Worm (Caenorhabditis elegans): ENCODE data around the gene col-41.

The col-41 gene

ce11 chrX:15176431-15176911 is at the start of gene col-41:
TSS of gene col-41 (minus strand) at chrX:15176481.
- TF ChIP-seq ztf-3 (GFP tag; optimal IDR thresholded peaks at IDR 0.05) (no peak), F49E8.2 (tag; optimal IDR thresholded peaks at IDR 0.05; ENCODE audit: insufficient read depth) (no peak), egl-44 (GFP tag; IDR thresholded peaks at IDR 0.05) (no peak)

DNA sequence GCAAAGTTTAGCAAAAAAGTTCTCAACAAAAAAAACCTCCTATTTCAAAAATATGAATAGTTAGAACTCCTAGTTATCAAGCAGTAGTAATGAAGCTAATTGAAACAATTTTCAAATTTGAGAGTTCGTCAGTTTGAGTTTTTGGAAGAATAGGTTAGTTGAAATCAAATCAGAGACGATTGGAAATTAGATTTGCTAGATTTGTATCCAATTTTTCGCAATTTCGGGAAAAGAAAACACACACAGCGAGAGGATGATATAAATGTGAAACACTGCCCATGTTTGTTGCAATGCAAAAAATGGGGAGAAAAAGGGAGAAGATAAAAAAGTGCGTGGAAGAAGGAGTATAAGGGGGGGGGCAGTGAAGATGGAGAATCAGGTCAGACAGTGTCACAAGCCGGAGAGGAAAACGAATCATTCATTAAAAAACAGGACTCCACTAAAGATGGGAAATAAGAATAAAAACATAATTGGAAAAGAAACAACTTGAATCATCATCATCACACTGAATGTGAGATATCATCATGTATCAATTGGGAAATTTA is 49.0 kb upstream of the col-41 start:
- TF ChIP-seq lin-54 (GFP tag; optimal IDR thresholded peaks at IDR 0.05) (no peak), atf-7 (tag; optimal IDR thresholded peaks at IDR 0.05) (no peak), lin-26 (GFP tag; IDR thresholded peaks at IDR 0.05) (no peak), lir-1 (GFP tag; conservative IDR thresholded peaks at IDR 0.05) (no peak), F57A8.1 (GFP tag; optimal IDR thresholded peaks at IDR 0.05) (no peak), lsl-1 (GFP tag; optimal IDR thresholded peaks at IDR 0.05) (no peak), C17E4.6 (GFP tag; IDR thresholded peaks at IDR 0.05) (no peak), athp-1 (tag; optimal IDR thresholded peaks at IDR 0.05) (no peak)

ce11 chrX:15224128-15224527 is 47.8 kb upstream of the col-41 start:
- TF ChIP-seq ztf-26 (tag; optimal IDR thresholded peaks at IDR 0.05) (no peak), hlh-12 (tag; optimal IDR thresholded peaks at IDR 0.05) (no peak), F55B11.4 (tag; optimal IDR thresholded peaks at IDR 0.05; ENCODE audit: borderline replicate concordance, insufficient read depth) (no peak)

DNA sequence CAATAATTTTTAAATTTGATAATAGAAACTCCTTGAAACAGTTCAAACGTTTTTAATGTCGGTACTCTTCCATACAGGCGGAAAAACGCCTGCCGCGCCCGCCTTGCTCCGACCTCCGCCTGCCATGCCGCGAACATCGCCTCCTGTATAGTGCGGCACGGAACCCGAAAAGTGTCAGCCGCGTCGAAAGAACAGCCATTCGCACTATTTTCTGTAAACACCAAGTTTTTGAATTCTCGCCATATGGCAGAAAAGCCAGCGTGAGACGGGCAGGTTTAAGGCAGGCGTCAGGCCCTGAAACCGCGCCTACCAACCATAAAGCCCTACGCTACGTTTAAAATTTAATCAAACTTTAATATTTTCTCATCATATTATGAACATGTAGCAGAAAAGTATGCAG is 46.5 kb upstream of the col-41 start:
- TF ChIP-seq snpc-4 (GFP tag; optimal IDR thresholded peaks at IDR 0.05) (no peak), snpc-4 (tag; optimal IDR thresholded peaks at IDR 0.05) (peak in 3 of 4 experiments; percentile 54 to 83 (median 74)), zfh-2 (GFP tag; conservative IDR thresholded peaks at IDR 0.05) (peak; percentile 63), pbrm-1 (GFP tag; IDR thresholded peaks at IDR 0.05) (0 out of 2 replicates have a peak, but pooled peaks have one; percentile 37), mxl-1 (tag; optimal IDR thresholded peaks at IDR 0.05) (no peak), sptf-2 (GFP tag; optimal IDR thresholded peaks at IDR 0.05) (no peak)

DNA sequence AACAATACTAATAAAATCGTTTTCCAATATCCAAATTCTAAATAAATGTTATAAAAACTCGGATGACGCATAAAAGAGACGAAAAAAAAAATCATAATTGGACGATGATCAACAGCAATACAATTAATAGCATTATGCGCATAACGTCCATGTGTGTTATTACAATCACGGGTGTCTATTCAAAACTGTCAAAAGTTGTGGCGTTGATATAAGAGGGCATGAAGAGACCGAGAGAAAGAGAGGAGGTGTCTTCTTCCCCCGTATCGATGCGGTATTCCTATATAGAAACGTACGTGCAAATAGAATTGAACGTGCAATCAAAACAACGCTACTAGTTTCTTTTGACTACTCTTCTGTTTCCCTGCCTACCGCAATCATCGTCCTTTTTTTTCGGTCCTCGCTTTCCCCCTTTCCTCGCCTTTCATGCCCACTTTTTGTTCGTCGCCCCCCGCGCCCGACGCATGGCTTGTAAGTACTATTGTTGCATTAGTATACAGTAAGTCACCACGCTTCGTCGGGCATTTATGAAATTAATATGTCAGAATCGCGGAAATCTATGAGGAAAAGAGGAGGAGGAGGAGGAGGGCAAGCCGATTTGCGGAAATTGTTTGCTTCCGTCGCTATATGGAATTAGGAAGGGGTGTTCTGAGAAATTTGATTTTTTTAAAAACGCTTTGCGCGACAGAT is 45.7 kb upstream of the col-41 start:
- no peak for TF ChIP-seq egrh-3 (GFP tag; IDR thresholded peaks at IDR 0.05)
- peak; percentile 25 for TF ChIP-seq tbp1 (GFP tag; optimal IDR thresholded peaks at IDR 0.05)
- TF ChIP-seq D2030.7 (GFP tag; IDR thresholded peaks at IDR 0.05): no peak
- TF ChIP-seq nfyb-1 (GFP tag; IDR thresholded peaks at IDR 0.05): no peak
- TF ChIP-seq sea-2 (GFP tag; IDR thresholded peaks at IDR 0.05): no peak
- no peak for TF ChIP-seq B0035.1 (tag; optimal IDR thresholded peaks at IDR 0.05)
- TF ChIP-seq hmg-1.2 (GFP tag; IDR thresholded peaks at IDR 0.05): peak; percentile 54; the same call in 1 of the 2 replicates
- no peak for TF ChIP-seq F57C9.4 (tag; optimal IDR thresholded peaks at IDR 0.05)
- no peak for TF ChIP-seq cebp-1 (GFP tag; IDR thresholded peaks at IDR 0.05)
- peak; percentile 26 for TF ChIP-seq cebp-1 (tag; optimal IDR thresholded peaks at IDR 0.05)
- no peak for TF ChIP-seq let-526 (GFP tag; IDR thresholded peaks at IDR 0.05)
- TF ChIP-seq let-607 (tag; optimal IDR thresholded peaks at IDR 0.05): peak in 1 of 2 experiments; percentile 6
- no peak for TF ChIP-seq hlh-12 (tag; optimal IDR thresholded peaks at IDR 0.05)
- no peak for TF ChIP-seq unc-62 (GFP tag; optimal IDR thresholded peaks at IDR 0.05)
- no peak for TF ChIP-seq ZK185.1 (tag; optimal IDR thresholded peaks at IDR 0.05; ENCODE audit: poor library complexity, severe bottlenecking)
- 0 out of 2 replicates have a peak, but pooled peaks have one; percentile 35 for TF ChIP-seq dox-1 (GFP tag; IDR thresholded peaks at IDR 0.05)
- no peak for TF ChIP-seq fkh-3 (tag; optimal IDR thresholded peaks at IDR 0.05)
- TF ChIP-seq nhr-80 (tag; optimal IDR thresholded peaks at IDR 0.05): peak; percentile 77
- TF ChIP-seq zfh-2 (GFP tag; conservative IDR thresholded peaks at IDR 0.05): peak; percentile 36; the same call in 1 of the 2 replicates
- no peak for TF ChIP-seq egl-18 (GFP tag; IDR thresholded peaks at IDR 0.05)
- peak; percentile 12 for TF ChIP-seq lin-40 (tag; optimal IDR thresholded peaks at IDR 0.05)
- no peak for TF ChIP-seq Y95B8A.8 (GFP tag; IDR thresholded peaks at IDR 0.05)
- no peak for TF ChIP-seq egl-44 (GFP tag; IDR thresholded peaks at IDR 0.05)
- TF ChIP-seq repo-1 (tag; optimal IDR thresholded peaks at IDR 0.05): no peak

Measured in whole organism, young adult.